Worm (Caenorhabditis elegans) whole organism, young adult: Measurements from ENCODE around the gene srlf-21.

ENCODE experiments used
- D2030.7 ChIP-seq: fragments of 200-800 bp; sonication (Bioruptor generic); IDR thresholded peaks from 2 replicates; pipeline ENCODE4 v1.3.6; 2022; ENCODE audit warnings: missing genetic modification reagents, missing genetic modification characterization, missing compliant biosample characterization
- F10E7.11 ChIP-seq: sonication (generic microtip); optimal IDR thresholded peaks from 2 replicates; lab custom pipeline; 2017; ENCODE audit warnings: mild to moderate bottlenecking, missing genetic modification characterization, moderate library complexity, missing compliant biosample characterization
- F22D6.2 ChIP-seq: sonication (generic microtip); optimal IDR thresholded peaks from 2 replicates; lab custom pipeline; 2016; ENCODE audit warnings: mild to moderate bottlenecking, missing genetic modification characterization, missing compliant biosample characterization
- F33H1.4 ChIP-seq: fragments of 200-800 bp; sonication (Bioruptor generic); IDR thresholded peaks from 2 replicates; pipeline ENCODE4 v1.3.6; 2022; ENCODE audit warnings: missing genetic modification reagents, missing genetic modification characterization, missing compliant biosample characterization
- F37B4.10 ChIP-seq: fragments of 200-800 bp; sonication (Bioruptor generic); IDR thresholded peaks from 2 replicates; pipeline ENCODE4 v1.3.6; 2022; ENCODE audit warnings: missing genetic modification characterization, missing compliant biosample characterization
- F52B5.7 ChIP-seq: sonication (generic microtip); optimal IDR thresholded peaks from 2 replicates; lab custom pipeline; 2016; ENCODE audit warnings: mild to moderate bottlenecking, missing genetic modification characterization, missing compliant biosample characterization
- K12H6.12 ChIP-seq: fragments of 200-800 bp; sonication (Bioruptor generic); optimal IDR thresholded peaks from 2 replicates; lab custom pipeline; 2018; ENCODE audit warnings: mild to moderate bottlenecking, missing genetic modification characterization, missing compliant biosample characterization
- T26A5.8 ChIP-seq: sonication (generic microtip); optimal IDR thresholded peaks from 2 replicates; lab custom pipeline; 2016; ENCODE audit warnings: missing genetic modification characterization, missing compliant biosample characterization
- Y79H2A.3 ChIP-seq: fragments of 200-800 bp; sonication (Bioruptor generic); conservative IDR thresholded peaks from 2 replicates; pipeline ENCODE4 v1.3.6; 2022; ENCODE audit warnings: missing genetic modification reagents, missing genetic modification characterization, missing compliant biosample characterization
- Y95B8A.8 ChIP-seq: fragments of 200-800 bp; sonication (Bioruptor generic); IDR thresholded peaks from 2 replicates; pipeline ENCODE4 v1.3.6; 2022; ENCODE audit warnings: missing genetic modification reagents, missing genetic modification characterization, missing compliant biosample characterization
- aptf-2 ChIP-seq: fragments of 200-800 bp; sonication (Bioruptor generic); conservative IDR thresholded peaks from 2 replicates; pipeline ENCODE4 v1.3.6; 2022; ENCODE audit warnings: missing genetic modification reagents, missing genetic modification characterization, missing compliant biosample characterization
- attf-3 ChIP-seq: fragments of 200-800 bp; sonication (Bioruptor generic); conservative IDR thresholded peaks from 2 replicates; pipeline ENCODE4 v1.3.6; 2022; ENCODE audit warnings: missing genetic modification reagents, missing genetic modification characterization, missing compliant biosample characterization
- attf-5 ChIP-seq: fragments of 200-800 bp; sonication (Bioruptor generic); optimal IDR thresholded peaks from 2 replicates; lab custom pipeline; 2018; ENCODE audit warnings: mild to moderate bottlenecking, missing genetic modification characterization, missing compliant biosample characterization
- ceh-100 ChIP-seq: fragments of 200-800 bp; sonication (Bioruptor generic); IDR thresholded peaks from 2 replicates; pipeline ENCODE4 v1.3.6; 2022; ENCODE audit warnings: missing genetic modification reagents, missing genetic modification characterization, missing compliant biosample characterization
- ceh-27 ChIP-seq: fragments of 200-800 bp; sonication (Bioruptor generic); optimal IDR thresholded peaks from 2 replicates; lab custom pipeline; 2018; ENCODE audit warnings: mild to moderate bottlenecking, missing genetic modification characterization, moderate library complexity, missing compliant biosample characterization
- chd-7 ChIP-seq: sonication (generic microtip); optimal IDR thresholded peaks from 2 replicates; lab custom pipeline; 2016; ENCODE audit warnings: mild to moderate bottlenecking, missing genetic modification characterization, moderate library complexity, missing compliant biosample characterization
- dox-1 ChIP-seq: fragments of 200-800 bp; sonication (Bioruptor generic); IDR thresholded peaks from 2 replicates; pipeline ENCODE4 v1.3.6; 2022; ENCODE audit warnings: missing genetic modification reagents, missing genetic modification characterization, missing compliant biosample characterization
- dpff-1 ChIP-seq: sonication (generic microtip); optimal IDR thresholded peaks from 2 replicates; lab custom pipeline; 2017; ENCODE audit warnings: mild to moderate bottlenecking, missing genetic modification characterization, missing compliant biosample characterization
- dpl-1 ChIP-seq: fragments of 150-350 bp; optimal IDR thresholded peaks from 2 replicates; lab custom pipeline; 2014; ENCODE audit warnings: missing biosample characterization, missing genetic modification reagents, missing genetic modification characterization
- efl-1 ChIP-seq: fragments of 150-350 bp; optimal IDR thresholded peaks from 2 replicates; lab custom pipeline; 2014; ENCODE audit warnings: missing biosample characterization, missing genetic modification reagents, missing genetic modification characterization
- ets-4 ChIP-seq: fragments of 200-800 bp; sonication (Bioruptor generic); optimal IDR thresholded peaks from 2 replicates; lab custom pipeline; 2018; ENCODE audit warnings: mild to moderate bottlenecking, missing genetic modification characterization, missing compliant biosample characterization
- hlh-26 ChIP-seq: fragments of 200-800 bp; sonication (Bioruptor generic); conservative IDR thresholded peaks from 2 replicates; pipeline ENCODE4 v1.3.6; 2022; ENCODE audit warnings: missing genetic modification reagents, missing genetic modification characterization, missing compliant biosample characterization
- hmg-1.2 ChIP-seq: fragments of 200-800 bp; sonication (Bioruptor generic); IDR thresholded peaks from 2 replicates; pipeline ENCODE4 v1.3.6; 2022; ENCODE audit warnings: missing genetic modification reagents, missing genetic modification characterization, missing compliant biosample characterization
- lin-35 ChIP-seq, 3 experiments: fragments of 150-350 bp in 2 of 3; sonication (generic microtip) in 1 of 3; optimal IDR thresholded peaks; 2 replicates each; lab custom pipeline; 2014 to 2018; ENCODE audit warnings: missing biosample characterization in 3 of 3, missing genetic modification characterization in 3 of 3, missing genetic modification reagents in 3 of 3
- lin-40 ChIP-seq: sonication (generic microtip); optimal IDR thresholded peaks from 2 replicates; lab custom pipeline; 2016; ENCODE audit warnings: missing genetic modification characterization, mild to moderate bottlenecking, missing compliant biosample characterization, missing genotype, missing genetic modification reagents
- lin-54 ChIP-seq: fragments of 200-800 bp; sonication (Bioruptor generic); optimal IDR thresholded peaks from 2 replicates; lab custom pipeline; 2018; ENCODE audit warnings: mild to moderate bottlenecking, missing genetic modification characterization, missing compliant biosample characterization
- lsl-1 ChIP-seq: fragments of 200-800 bp; sonication (Bioruptor generic); optimal IDR thresholded peaks from 2 replicates; lab custom pipeline; 2018; ENCODE audit warnings: mild to moderate bottlenecking, missing genetic modification characterization, moderate library complexity, missing compliant biosample characterization
- madf-10 ChIP-seq: sonication (generic microtip); optimal IDR thresholded peaks from 2 replicates; lab custom pipeline; 2016; ENCODE audit warnings: mild to moderate bottlenecking, missing genetic modification characterization, missing compliant biosample characterization
- madf-3 ChIP-seq: fragments of 200-800 bp; sonication (Bioruptor generic); IDR thresholded peaks from 2 replicates; pipeline ENCODE4 v1.3.6; 2022; ENCODE audit warnings: missing genetic modification reagents, missing genetic modification characterization, missing compliant biosample characterization
- madf-6 ChIP-seq: fragments of 200-800 bp; sonication (Bioruptor generic); IDR thresholded peaks from 2 replicates; pipeline ENCODE4 v1.3.6; 2022; ENCODE audit warnings: missing genetic modification reagents, missing genetic modification characterization, missing compliant biosample characterization
- mcd-1 ChIP-seq: fragments of 200-800 bp; sonication (Bioruptor generic); IDR thresholded peaks from 2 replicates; pipeline ENCODE4 v1.3.6; 2022; ENCODE audit warnings: missing genetic modification reagents, missing genetic modification characterization, missing compliant biosample characterization
- mel-28 ChIP-seq: sonication (generic microtip); optimal IDR thresholded peaks from 2 replicates; lab custom pipeline; 2016; ENCODE audit warnings: borderline replicate concordance, mild to moderate bottlenecking, missing genetic modification characterization, missing compliant biosample characterization
- nfya-1 ChIP-seq: sonication (generic microtip); optimal IDR thresholded peaks from 2 replicates; lab custom pipeline; 2017; ENCODE audit warnings: antibody characterized with exemption, missing compliant biosample characterization, missing genetic modification characterization, borderline replicate concordance; ENCODE audit not compliant: insufficient read depth
- nhr-90 ChIP-seq: sonication (generic microtip); optimal IDR thresholded peaks from 2 replicates; lab custom pipeline; 2016; ENCODE audit warnings: missing genotype, mild to moderate bottlenecking, missing genetic modification characterization, missing compliant biosample characterization
- pbrm-1 ChIP-seq: fragments of 200-800 bp; sonication (Bioruptor generic); IDR thresholded peaks from 2 replicates; pipeline ENCODE4 v1.3.6; 2022; ENCODE audit warnings: missing genetic modification reagents, missing genetic modification characterization, missing compliant biosample characterization
- pha-4 ChIP-seq: fragments of 150-350 bp; sonication (generic microtip); optimal IDR thresholded peaks from 2 replicates; lab custom pipeline; 2014; ENCODE audit warnings: missing biosample characterization, missing genetic modification reagents, missing genetic modification characterization
- snpc-1.3 ChIP-seq: sonication (generic microtip); optimal IDR thresholded peaks from 2 replicates; lab custom pipeline; 2017; ENCODE audit warnings: missing genetic modification characterization, mild to moderate bottlenecking, missing compliant biosample characterization, antibody characterized with exemption, moderate library complexity, missing genotype, missing genetic modification reagents; ENCODE audit not compliant: insufficient read depth
- snpc-3.4 ChIP-seq: sonication (generic microtip); optimal IDR thresholded peaks from 2 replicates; lab custom pipeline; 2017; ENCODE audit warnings: missing genetic modification characterization, mild to moderate bottlenecking, missing compliant biosample characterization, antibody characterized with exemption, moderate library complexity, missing genotype, missing genetic modification reagents
- snpc-4 ChIP-seq, 5 experiments: fragments of 150-350 bp in 1 of 5; sonication (generic microtip) in 4 of 5; optimal IDR thresholded peaks; 2 replicates each; lab custom pipeline; 2014 to 2018; ENCODE audit warnings: missing genetic modification characterization in 5 of 5, missing biosample characterization in 3 of 5, antibody characterized with exemption in 2 of 5, mild to moderate bottlenecking in 2 of 5, missing compliant biosample characterization in 2 of 5, missing genotype in 2 of 5, moderate library complexity in 2 of 5, missing genetic modification reagents in 1 of 5
- somi-1 ChIP-seq: fragments of 200-800 bp; sonication (Bioruptor generic); optimal IDR thresholded peaks from 2 replicates; lab custom pipeline; 2018; ENCODE audit warnings: mild to moderate bottlenecking, missing genetic modification characterization, missing compliant biosample characterization
- tbp1 ChIP-seq: fragments of 200-800 bp; sonication (Bioruptor generic); optimal IDR thresholded peaks from 2 replicates; lab custom pipeline; 2018; ENCODE audit warnings: mild to moderate bottlenecking, missing genetic modification characterization, missing compliant biosample characterization
- tbx-9 ChIP-seq: sonication (generic microtip); optimal IDR thresholded peaks from 2 replicates; lab custom pipeline; 2016; ENCODE audit warnings: borderline replicate concordance, missing genetic modification characterization, inconsistent platforms, missing compliant biosample characterization
- tlf-1 ChIP-seq: fragments of 200-800 bp; sonication (Bioruptor generic); optimal IDR thresholded peaks from 2 replicates; lab custom pipeline; 2018; ENCODE audit warnings: mild to moderate bottlenecking, missing genetic modification characterization, missing compliant biosample characterization
- zfh-2 ChIP-seq: fragments of 200-800 bp; sonication (Bioruptor generic); conservative IDR thresholded peaks from 2 replicates; pipeline ENCODE4 v1.3.6; 2022; ENCODE audit warnings: missing genetic modification reagents, missing genetic modification characterization, missing compliant biosample characterization
- ztf-28 ChIP-seq: fragments of 200-800 bp; sonication (Bioruptor generic); IDR thresholded peaks from 2 replicates; pipeline ENCODE4 v1.3.6; 2022; ENCODE audit warnings: missing genetic modification reagents, missing genetic modification characterization, missing compliant biosample characterization

The srlf-21 gene

ce11 chrV:904232-904983 lies 14.1 kb upstream of the srlf-21 start, which contains the start of gene trm-2A:
Gene trm-2A (plus strand): TSS chrV:904963.
- TF ChIP-seq F37B4.10 (GFP tag; lab: Robert Waterston, UW), result 0 out of 2 replicates have a peak, but pooled peaks have one; percentile 61
- TF ChIP-seq aptf-2 (GFP tag; lab: Robert Waterston, UW), result no peak
- TF ChIP-seq zfh-2 (GFP tag; lab: Robert Waterston, UW), result peak; percentile 37; the same call in 1 of the 2 replicates
- peak in 2 of 3 experiments; percentile 15 to 91 for TF ChIP-seq lin-35 (GFP tag; optimal IDR thresholded peaks at IDR 0.05; lab: Kevin White, UChicago)
- TF ChIP-seq dpl-1 (GFP tag; lab: Kevin White, UChicago), result peak; percentile 74
- peak; percentile 11 for TF ChIP-seq ceh-27 (GFP tag; lab: Kevin White, UChicago)
- no peak for TF ChIP-seq tbx-9 (tag; lab: Kevin White, UChicago)
- 0 out of 2 replicates have a peak, but pooled peaks have one; percentile 14 for TF ChIP-seq F33H1.4
- peak; percentile 52 for TF ChIP-seq snpc-1.3 (tag; lab: Kevin White, UChicago)
- 0 out of 2 replicates have a peak, but pooled peaks have one; percentile 22 for TF ChIP-seq ceh-100 (GFP tag; lab: Robert Waterston, UW)
- TF ChIP-seq attf-5, result peak; percentile 15
- no peak for TF ChIP-seq snpc-4 (GFP tag; optimal IDR thresholded peaks at IDR 0.05; lab: Kevin White, UChicago)
- peak in 1 of 4 experiments; percentile 33 for TF ChIP-seq snpc-4 (tag; optimal IDR thresholded peaks at IDR 0.05; lab: Kevin White, UChicago)
- no peak for TF ChIP-seq Y95B8A.8 (GFP tag; lab: Robert Waterston, UW)
- TF ChIP-seq lin-54 (GFP tag; lab: Kevin White, UChicago), result peak; percentile 94
- no peak for TF ChIP-seq F22D6.2 (tag; lab: Kevin White, UChicago)
- TF ChIP-seq attf-3 (GFP tag; lab: Robert Waterston, UW), result no peak; the same call in 1 of the 2 replicates
- TF ChIP-seq lin-40 (tag; lab: Kevin White, UChicago), result peak; percentile 45
- TF ChIP-seq ztf-28 (GFP tag; lab: Robert Waterston, UW), result no peak
- no peak for TF ChIP-seq F10E7.11 (tag; lab: Kevin White, UChicago)
- TF ChIP-seq mcd-1 (GFP tag; lab: Robert Waterston, UW), result peak; percentile 97
- TF ChIP-seq lsl-1, result peak; percentile 18
- TF ChIP-seq madf-3 (GFP tag; lab: Robert Waterston, UW), result 0 out of 2 replicates have a peak, but pooled peaks have one; percentile 38
- TF ChIP-seq F52B5.7 (tag; lab: Kevin White, UChicago), result no peak
- peak; percentile 27 for TF ChIP-seq tbp1
- peak; percentile 70 for TF ChIP-seq snpc-3.4 (tag; lab: Kevin White, UChicago)
- TF ChIP-seq D2030.7 (GFP tag; lab: Robert Waterston, UW), result no peak
- TF ChIP-seq Y79H2A.3, result no peak
- no peak for TF ChIP-seq dox-1
- no peak for TF ChIP-seq T26A5.8 (tag; lab: Kevin White, UChicago)
- no peak for TF ChIP-seq pbrm-1 (GFP tag; lab: Robert Waterston, UW)
- no peak for TF ChIP-seq madf-10 (tag; lab: Kevin White, UChicago)
- TF ChIP-seq hmg-1.2, result peak; percentile 30; the same call in 1 of the 2 replicates
- peak; percentile 76 for TF ChIP-seq efl-1 (GFP tag; lab: Kevin White, UChicago)
- peak; percentile 50; the same call in 1 of the 2 replicates for TF ChIP-seq madf-6 (GFP tag; lab: Robert Waterston, UW)
- no peak for TF ChIP-seq dpff-1

DNA sequence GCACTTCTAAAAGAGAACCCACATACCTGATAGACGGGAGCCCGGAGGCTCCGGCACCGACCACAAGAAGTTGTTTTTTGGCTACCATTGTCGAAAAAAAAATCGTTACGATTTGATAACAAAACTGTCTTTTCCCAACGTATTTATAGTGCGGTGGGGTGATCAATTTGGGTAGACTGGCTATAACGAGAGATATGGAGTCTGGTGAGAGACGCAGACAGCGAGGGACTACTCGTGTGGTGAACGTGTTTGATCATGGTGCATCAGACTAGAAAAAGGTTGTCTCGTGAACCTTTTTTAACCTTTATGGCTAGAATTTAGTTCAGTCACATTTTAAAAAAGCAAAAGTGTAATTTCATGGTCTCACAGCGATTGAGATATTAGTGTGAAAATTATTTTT lies 13.1 kb upstream of the srlf-21 start, which contains the start of gene fmo-5:
fmo-5 (minus strand) TSS at position 206 of the 400 bp plus-strand sequence.
- TF ChIP-seq attf-5 (peak; percentile 8), chd-7 (no peak), mel-28 (tag; lab: Kevin White, UChicago) (no peak), nhr-90 (no peak), pha-4 (no peak), attf-3 (GFP tag; lab: Robert Waterston, UW) (no peak), ets-4 (GFP tag; lab: Kevin White, UChicago) (no peak), hlh-26 (no peak), somi-1 (GFP tag; lab: Kevin White, UChicago) (no peak), F22D6.2 (tag; lab: Kevin White, UChicago) (peak; percentile 25), madf-3 (GFP tag; lab: Robert Waterston, UW) (0 out of 2 replicates have a peak, but pooled peaks have one; percentile 14), nfya-1 (tag; lab: Kevin White, UChicago) (no peak), K12H6.12 (no peak), mcd-1 (GFP tag; lab: Robert Waterston, UW) (peak; percentile 58), tlf-1 (no peak)
